Worm (Caenorhabditis elegans): ENCODE measurements around the gene C17B7.3.

Gene C17B7.3

ce11 chrV:3342504-3342903 is at the start of gene C17B7.3:
C17B7.3 (plus strand) TSS chrV:3342804.
- TF ChIP-seq sma-9 (GFP tag; optimal IDR thresholded peaks at IDR 0.05) = no peak
- TF ChIP-seq sma-9 (tag; optimal IDR thresholded peaks at IDR 0.05) = no peak
- TF ChIP-seq nhr-6 (tag; optimal IDR thresholded peaks at IDR 0.05) = no peak
- TF ChIP-seq skn-1 (tag; optimal IDR thresholded peaks at IDR 0.05) = no peak
- TF ChIP-seq mab-5 (tag; optimal IDR thresholded peaks at IDR 0.05) = no peak
- no peak for TF ChIP-seq blmp-1 (tag; optimal IDR thresholded peaks at IDR 0.05; ENCODE audit: insufficient read depth)
- no peak for TF ChIP-seq mbf-1 (tag; optimal IDR thresholded peaks at IDR 0.05)
- no peak for TF ChIP-seq zag-1 (tag; optimal IDR thresholded peaks at IDR 0.05)
- no peak for TF ChIP-seq lin-39 (tag; optimal IDR thresholded peaks at IDR 0.05)

ce11 chrV:3295368-3295767 is 47.2 kb upstream of the C17B7.3 start:
- no peak for TF ChIP-seq nhr-12 (tag; optimal IDR thresholded peaks at IDR 0.05)

ce11 chrV:3297764-3298163 is 44.8 kb upstream of the C17B7.3 start, which contains the start of gene srx-122:
srx-122 (minus strand) TSS chrV:3297864.
- TF ChIP-seq lsy-2 (tag; optimal IDR thresholded peaks at IDR 0.05) (no peak), elt-3 (tag; optimal IDR thresholded peaks at IDR 0.05) (no peak), unc-55 (GFP tag; optimal IDR thresholded peaks at IDR 0.05) (no peak), nhr-25 (tag; optimal IDR thresholded peaks at IDR 0.05) (no peak), sma-3 (GFP tag; optimal IDR thresholded peaks at IDR 0.05) (no peak), nhr-23 (tag; optimal IDR thresholded peaks at IDR 0.05) (no peak), nhr-77 (tag; optimal IDR thresholded peaks at IDR 0.05) (no peak), nhr-6 (tag; optimal IDR thresholded peaks at IDR 0.05) (no peak), ztf-1 (GFP tag; conservative IDR thresholded peaks at IDR 0.05) (no peak), ceh-16 (tag; optimal IDR thresholded peaks at IDR 0.05) (no peak), ztf-11 (tag; optimal IDR thresholded peaks at IDR 0.05) (no peak), zag-1 (tag; optimal IDR thresholded peaks at IDR 0.05) (no peak), ama-1 (optimal IDR thresholded peaks at IDR 0.05) (no peak), egl-27 (tag; optimal IDR thresholded peaks at IDR 0.05) (no peak), nhr-12 (tag; optimal IDR thresholded peaks at IDR 0.05) (no peak), nhr-10 (tag; optimal IDR thresholded peaks at IDR 0.05) (no peak), nhr-11 (tag; optimal IDR thresholded peaks at IDR 0.05) (no peak), lin-13 (GFP tag; optimal IDR thresholded peaks at IDR 0.05) (no peak)

- TF ChIP-seq ama-1 (optimal IDR thresholded peaks at IDR 0.05) (no peak), mdl-1 (tag; optimal IDR thresholded peaks at IDR 0.05) (no peak), C34F6.9 (tag; optimal IDR thresholded peaks at IDR 0.05) (no peak), nhr-129 (tag; optimal IDR thresholded peaks at IDR 0.05) (no peak), fos-1 (tag; optimal IDR thresholded peaks at IDR 0.05) (no peak)
These were observed 43.2 kb upstream of the C17B7.3 start for ce11 chrV:3299437-3299836.

ce11 chrV:3301898-3302297 is 40.7 kb upstream of the C17B7.3 start, which contains the start of gene srbc-1:
srbc-1 (minus strand) TSS chrV:3301998.
- TF ChIP-seq peb-1 (tag; optimal IDR thresholded peaks at IDR 0.05) (no peak), mbf-1 (tag; optimal IDR thresholded peaks at IDR 0.05) (no peak), lsy-2 (tag; optimal IDR thresholded peaks at IDR 0.05) (no peak)

- no peak for TF ChIP-seq ceh-16 (tag; optimal IDR thresholded peaks at IDR 0.05)
- TF ChIP-seq unc-39 (tag; optimal IDR thresholded peaks at IDR 0.05) = no peak
- TF ChIP-seq egl-27 (tag; optimal IDR thresholded peaks at IDR 0.05) = no peak
- TF ChIP-seq sma-9 (GFP tag; optimal IDR thresholded peaks at IDR 0.05) = no peak
- no peak for TF ChIP-seq sma-9 (tag; optimal IDR thresholded peaks at IDR 0.05)
- TF ChIP-seq C34F6.9 (tag; optimal IDR thresholded peaks at IDR 0.05) = no peak
- TF ChIP-seq ztf-11 (tag; optimal IDR thresholded peaks at IDR 0.05) = no peak
- TF ChIP-seq nhr-77 (tag; optimal IDR thresholded peaks at IDR 0.05) = no peak
These were observed 34.4 kb upstream of the C17B7.3 start, which contains the start of gene srbc-3 for ce11 chrV:3308169-3308568. srbc-3 (plus strand) TSS chrV:3308469.

- TF ChIP-seq nhr-21 (tag; optimal IDR thresholded peaks at IDR 0.05) (no peak), F13H6.1 (tag; optimal IDR thresholded peaks at IDR 0.05) (peak; percentile 83), ztf-11 (tag; optimal IDR thresholded peaks at IDR 0.05) (no peak), ceh-16 (tag; optimal IDR thresholded peaks at IDR 0.05) (no peak), lsy-2 (tag; optimal IDR thresholded peaks at IDR 0.05) (peak in 1 of 2 experiments; percentile 43), alr-1 (tag; optimal IDR thresholded peaks at IDR 0.05) (no peak), R02D3.7 (tag; optimal IDR thresholded peaks at IDR 0.05) (no peak), egl-27 (tag; optimal IDR thresholded peaks at IDR 0.05) (no peak), C34F6.9 (tag; optimal IDR thresholded peaks at IDR 0.05) (peak; percentile 59), nhr-10 (tag; optimal IDR thresholded peaks at IDR 0.05) (no peak), unc-55 (GFP tag; optimal IDR thresholded peaks at IDR 0.05) (peak; percentile 40), blmp-1 (tag; optimal IDR thresholded peaks at IDR 0.05; ENCODE audit: insufficient read depth) (no peak), sma-9 (GFP tag; optimal IDR thresholded peaks at IDR 0.05) (peak; percentile 87), sma-9 (tag; optimal IDR thresholded peaks at IDR 0.05) (no peak), nhr-25 (tag; optimal IDR thresholded peaks at IDR 0.05) (no peak)
These were observed 30.4 kb upstream of the C17B7.3 start, which contains the start of gene arrd-18 for ce11 chrV:3312067-3312666. arrd-18 (minus strand) TSS chrV:3312117.

Data from whole organism, L2 larva.